Worm (Caenorhabditis elegans) whole organism, young adult: ENCODE measurements around the gene rpy-1.

Experiments used
- D2030.7 ChIP-seq: fragments of 200-800 bp; sonication (Bioruptor generic); IDR thresholded peaks from 2 replicates; pipeline ENCODE4 v1.3.6; 2022; ENCODE audit warnings: missing genetic modification reagents, missing genetic modification characterization, missing compliant biosample characterization
- F33H1.4 ChIP-seq: fragments of 200-800 bp; sonication (Bioruptor generic); IDR thresholded peaks from 2 replicates; pipeline ENCODE4 v1.3.6; 2022; ENCODE audit warnings: missing genetic modification reagents, missing genetic modification characterization, missing compliant biosample characterization
- F49E8.2 ChIP-seq: sonication (generic microtip); optimal IDR thresholded peaks from 3 replicates; lab custom pipeline; 2017; ENCODE audit warnings: missing genetic modification characterization, mild to moderate bottlenecking, missing compliant biosample characterization, antibody characterized with exemption, moderate library complexity; ENCODE audit not compliant: insufficient read depth
- K12H6.12 ChIP-seq: fragments of 200-800 bp; sonication (Bioruptor generic); optimal IDR thresholded peaks from 2 replicates; lab custom pipeline; 2018; ENCODE audit warnings: mild to moderate bottlenecking, missing genetic modification characterization, missing compliant biosample characterization
- Y67H2A.10 ChIP-seq: fragments of 200-800 bp; sonication (Bioruptor generic); conservative IDR thresholded peaks from 2 replicates; pipeline ENCODE4 v1.3.6; 2022; ENCODE audit warnings: missing genetic modification reagents, missing genetic modification characterization, missing compliant biosample characterization
- ZK185.1 ChIP-seq: sonication (generic microtip); optimal IDR thresholded peaks from 2 replicates; lab custom pipeline; 2016; ENCODE audit warnings: mild to moderate bottlenecking, missing genetic modification characterization, missing compliant biosample characterization; ENCODE audit not compliant: poor library complexity, severe bottlenecking
- akir-1 ChIP-seq: fragments of 200-800 bp; sonication (Bioruptor generic); optimal IDR thresholded peaks from 2 replicates; lab custom pipeline; 2018; ENCODE audit warnings: mild to moderate bottlenecking, missing genetic modification characterization, moderate library complexity, missing compliant biosample characterization
- ama-1 ChIP-seq, 3 experiments: fragments of 150-350 bp in 1 of 3; sonication (generic microtip) in 2 of 3; optimal IDR thresholded peaks; 2 replicates each; lab custom pipeline; 2014 to 2018; ENCODE audit warnings: missing biosample characterization in 2 of 3, missing genetic modification characterization in 2 of 3, missing genetic modification reagents in 2 of 3
- athp-1 ChIP-seq: sonication (generic microtip); optimal IDR thresholded peaks from 2 replicates; lab custom pipeline; 2017; ENCODE audit warnings: mild to moderate bottlenecking, missing genetic modification characterization, missing compliant biosample characterization
- attf-5 ChIP-seq: fragments of 200-800 bp; sonication (Bioruptor generic); optimal IDR thresholded peaks from 2 replicates; lab custom pipeline; 2018; ENCODE audit warnings: mild to moderate bottlenecking, missing genetic modification characterization, missing compliant biosample characterization
- bed-1 ChIP-seq: fragments of 200-800 bp; sonication (Bioruptor generic); IDR thresholded peaks from 2 replicates; pipeline ENCODE4 v1.3.6; 2022; ENCODE audit warnings: missing genetic modification reagents, missing genetic modification characterization, missing compliant biosample characterization
- ceh-27 ChIP-seq: fragments of 200-800 bp; sonication (Bioruptor generic); optimal IDR thresholded peaks from 2 replicates; lab custom pipeline; 2018; ENCODE audit warnings: mild to moderate bottlenecking, missing genetic modification characterization, moderate library complexity, missing compliant biosample characterization
- ceh-91 ChIP-seq: fragments of 200-800 bp; sonication (Bioruptor generic); IDR thresholded peaks from 2 replicates; pipeline ENCODE4 v1.3.6; 2022; ENCODE audit warnings: missing genetic modification reagents, missing genetic modification characterization, missing compliant biosample characterization
- die-1 ChIP-seq: sonication (generic microtip); optimal IDR thresholded peaks from 2 replicates; lab custom pipeline; 2016; ENCODE audit warnings: missing genotype, mild to moderate bottlenecking, missing genetic modification characterization, missing compliant biosample characterization
- dox-1 ChIP-seq: fragments of 200-800 bp; sonication (Bioruptor generic); IDR thresholded peaks from 2 replicates; pipeline ENCODE4 v1.3.6; 2022; ENCODE audit warnings: missing genetic modification reagents, missing genetic modification characterization, missing compliant biosample characterization
- dpl-1 ChIP-seq: fragments of 150-350 bp; optimal IDR thresholded peaks from 2 replicates; lab custom pipeline; 2014; ENCODE audit warnings: missing biosample characterization, missing genetic modification reagents, missing genetic modification characterization
- efl-1 ChIP-seq: fragments of 150-350 bp; optimal IDR thresholded peaks from 2 replicates; lab custom pipeline; 2014; ENCODE audit warnings: missing biosample characterization, missing genetic modification reagents, missing genetic modification characterization
- ets-4 ChIP-seq: fragments of 200-800 bp; sonication (Bioruptor generic); optimal IDR thresholded peaks from 2 replicates; lab custom pipeline; 2018; ENCODE audit warnings: mild to moderate bottlenecking, missing genetic modification characterization, missing compliant biosample characterization
- fkh-3 ChIP-seq: sonication (generic microtip); optimal IDR thresholded peaks from 2 replicates; lab custom pipeline; 2016; ENCODE audit warnings: mild to moderate bottlenecking, missing genetic modification characterization, missing compliant biosample characterization
- hmg-1.2 ChIP-seq: fragments of 200-800 bp; sonication (Bioruptor generic); IDR thresholded peaks from 2 replicates; pipeline ENCODE4 v1.3.6; 2022; ENCODE audit warnings: missing genetic modification reagents, missing genetic modification characterization, missing compliant biosample characterization
- hsf-1 ChIP-seq: fragments of 200-800 bp; sonication (Bioruptor generic); IDR thresholded peaks from 2 replicates; pipeline ENCODE4 v1.3.6; 2022; ENCODE audit warnings: missing genetic modification reagents, missing genetic modification characterization, missing compliant biosample characterization
- let-607 ChIP-seq, 2 experiments: fragments of 200-800 bp in 1 of 2; sonication (Bioruptor generic) in 1 of 2; sonication (generic microtip) in 1 of 2; optimal IDR thresholded peaks; 2 replicates each; lab custom pipeline; 2016 to 2018; ENCODE audit warnings: mild to moderate bottlenecking in 2 of 2, missing compliant biosample characterization in 2 of 2, missing genetic modification characterization in 2 of 2, moderate library complexity in 2 of 2, missing genotype in 1 of 2
- lin-35 ChIP-seq, 3 experiments: fragments of 150-350 bp in 2 of 3; sonication (generic microtip) in 1 of 3; optimal IDR thresholded peaks; 2 replicates each; lab custom pipeline; 2014 to 2018; ENCODE audit warnings: missing biosample characterization in 3 of 3, missing genetic modification characterization in 3 of 3, missing genetic modification reagents in 3 of 3
- lin-54 ChIP-seq: fragments of 200-800 bp; sonication (Bioruptor generic); optimal IDR thresholded peaks from 2 replicates; lab custom pipeline; 2018; ENCODE audit warnings: mild to moderate bottlenecking, missing genetic modification characterization, missing compliant biosample characterization
- lsl-1 ChIP-seq: fragments of 200-800 bp; sonication (Bioruptor generic); optimal IDR thresholded peaks from 2 replicates; lab custom pipeline; 2018; ENCODE audit warnings: mild to moderate bottlenecking, missing genetic modification characterization, moderate library complexity, missing compliant biosample characterization
- madf-3 ChIP-seq: fragments of 200-800 bp; sonication (Bioruptor generic); IDR thresholded peaks from 2 replicates; pipeline ENCODE4 v1.3.6; 2022; ENCODE audit warnings: missing genetic modification reagents, missing genetic modification characterization, missing compliant biosample characterization
- madf-6 ChIP-seq: fragments of 200-800 bp; sonication (Bioruptor generic); IDR thresholded peaks from 2 replicates; pipeline ENCODE4 v1.3.6; 2022; ENCODE audit warnings: missing genetic modification reagents, missing genetic modification characterization, missing compliant biosample characterization
- madf-8 ChIP-seq: fragments of 200-800 bp; sonication (Bioruptor generic); conservative IDR thresholded peaks from 2 replicates; pipeline ENCODE4 v1.3.6; 2022; ENCODE audit warnings: missing genetic modification reagents, missing genetic modification characterization, missing compliant biosample characterization
- mcd-1 ChIP-seq: fragments of 200-800 bp; sonication (Bioruptor generic); IDR thresholded peaks from 2 replicates; pipeline ENCODE4 v1.3.6; 2022; ENCODE audit warnings: missing genetic modification reagents, missing genetic modification characterization, missing compliant biosample characterization
- nfya-2 ChIP-seq: fragments of 200-800 bp; sonication (Bioruptor generic); IDR thresholded peaks from 2 replicates; pipeline ENCODE4 v1.3.6; 2022; ENCODE audit warnings: missing genetic modification reagents, missing genetic modification characterization, missing compliant biosample characterization
- nfyb-1 ChIP-seq: fragments of 200-800 bp; sonication (Bioruptor generic); IDR thresholded peaks from 2 replicates; pipeline ENCODE4 v1.3.6; 2022; ENCODE audit warnings: missing genetic modification reagents, missing genetic modification characterization, missing compliant biosample characterization
- nhr-179 ChIP-seq: sonication (generic microtip); optimal IDR thresholded peaks from 2 replicates; lab custom pipeline; 2016; ENCODE audit warnings: mild to moderate bottlenecking, missing genetic modification characterization, missing compliant biosample characterization
- nhr-27 ChIP-seq: fragments of 200-800 bp; sonication (Bioruptor generic); optimal IDR thresholded peaks from 2 replicates; lab custom pipeline; 2018; ENCODE audit warnings: mild to moderate bottlenecking, missing genetic modification characterization, moderate library complexity, missing compliant biosample characterization
- nhr-80 ChIP-seq: sonication (generic microtip); optimal IDR thresholded peaks from 2 replicates; lab custom pipeline; 2016; ENCODE audit warnings: missing genetic modification characterization, missing compliant biosample characterization
- pbrm-1 ChIP-seq: fragments of 200-800 bp; sonication (Bioruptor generic); IDR thresholded peaks from 2 replicates; pipeline ENCODE4 v1.3.6; 2022; ENCODE audit warnings: missing genetic modification reagents, missing genetic modification characterization, missing compliant biosample characterization
- pha-4 ChIP-seq: fragments of 150-350 bp; sonication (generic microtip); optimal IDR thresholded peaks from 2 replicates; lab custom pipeline; 2014; ENCODE audit warnings: missing biosample characterization, missing genetic modification reagents, missing genetic modification characterization
- rcor-1 ChIP-seq: fragments of 200-800 bp; sonication (Bioruptor generic); IDR thresholded peaks from 2 replicates; pipeline ENCODE4 v1.3.6; 2022; ENCODE audit warnings: missing genetic modification reagents, missing genetic modification characterization, missing compliant biosample characterization
- rec-8 ChIP-seq, 2 experiments: sonication (generic microtip); optimal IDR thresholded peaks; 2 replicates each; lab custom pipeline; 2016; ENCODE audit warnings: mild to moderate bottlenecking in 2 of 2, missing genetic modification characterization in 2 of 2, missing genetic modification reagents in 2 of 2, missing genotype in 2 of 2, missing biosample characterization in 1 of 2, missing compliant biosample characterization in 1 of 2, moderate library complexity in 1 of 2
- snpc-3.4 ChIP-seq: sonication (generic microtip); optimal IDR thresholded peaks from 2 replicates; lab custom pipeline; 2017; ENCODE audit warnings: missing genetic modification characterization, mild to moderate bottlenecking, missing compliant biosample characterization, antibody characterized with exemption, moderate library complexity, missing genotype, missing genetic modification reagents
- tbp1 ChIP-seq: fragments of 200-800 bp; sonication (Bioruptor generic); optimal IDR thresholded peaks from 2 replicates; lab custom pipeline; 2018; ENCODE audit warnings: mild to moderate bottlenecking, missing genetic modification characterization, missing compliant biosample characterization
- tbx-9 ChIP-seq: sonication (generic microtip); optimal IDR thresholded peaks from 2 replicates; lab custom pipeline; 2016; ENCODE audit warnings: borderline replicate concordance, missing genetic modification characterization, inconsistent platforms, missing compliant biosample characterization
- tlf-1 ChIP-seq: fragments of 200-800 bp; sonication (Bioruptor generic); optimal IDR thresholded peaks from 2 replicates; lab custom pipeline; 2018; ENCODE audit warnings: mild to moderate bottlenecking, missing genetic modification characterization, missing compliant biosample characterization
- xnd-1 ChIP-seq: sonication (generic microtip); optimal IDR thresholded peaks from 2 replicates; lab custom pipeline; 2016; ENCODE audit warnings: missing genotype, missing genetic modification reagents, missing genetic modification characterization, missing compliant biosample characterization
- zfh-2 ChIP-seq: fragments of 200-800 bp; sonication (Bioruptor generic); conservative IDR thresholded peaks from 2 replicates; pipeline ENCODE4 v1.3.6; 2022; ENCODE audit warnings: missing genetic modification reagents, missing genetic modification characterization, missing compliant biosample characterization

Gene rpy-1

ce11 chrII:6683663-6684285, 21.7 kb downstream of the rpy-1 start, which contains the start of gene gyf-1:
TSS of gene gyf-1 (plus strand) at chrII:6684235.
- TF ChIP-seq bed-1 (no peak), attf-5 (GFP tag; lab: Kevin White, UChicago) (peak; percentile 80), K12H6.12 (peak; percentile 49), ZK185.1 (tag; lab: Kevin White, UChicago) (peak; percentile 3), hmg-1.2 (GFP tag; lab: Robert Waterston, UW) (peak; percentile 81), pha-4 (tag; lab: Kevin White, UChicago) (no peak), zfh-2 (GFP tag; lab: Robert Waterston, UW) (peak; percentile 68; the same call in 1 of the 2 replicates), ceh-27 (GFP tag; lab: Kevin White, UChicago) (peak; percentile 39), nhr-27 (no peak), nfya-2 (GFP tag; lab: Robert Waterston, UW) (no peak), lin-35 (GFP tag; optimal IDR thresholded peaks at IDR 0.05; lab: Kevin White, UChicago) (peak in 1 of 3 experiments; percentile 27), fkh-3 (tag; lab: Kevin White, UChicago) (no peak), rec-8 (tag; optimal IDR thresholded peaks at IDR 0.05; lab: Kevin White, UChicago) (no peak), rcor-1 (no peak), nfyb-1 (GFP tag; lab: Robert Waterston, UW) (no peak), dox-1 (peak; percentile 57; the same call in 1 of the 2 replicates), pbrm-1 (GFP tag; lab: Robert Waterston, UW) (no peak), die-1 (tag; lab: Kevin White, UChicago) (no peak), nhr-80 (tag; lab: Kevin White, UChicago) (peak; percentile 74), F49E8.2 (tag; lab: Kevin White, UChicago) (no peak), madf-3 (GFP tag; lab: Robert Waterston, UW) (peak; percentile 56; the same call in 1 of the 2 replicates), let-607 (tag; optimal IDR thresholded peaks at IDR 0.05; lab: Kevin White, UChicago) (peak in 1 of 2 experiments; percentile 34), tbx-9 (tag; lab: Kevin White, UChicago) (no peak), mcd-1 (peak; percentile 13; the same call in 1 of the 2 replicates), akir-1 (GFP tag; lab: Kevin White, UChicago) (no peak), athp-1 (tag; lab: Kevin White, UChicago) (no peak)
- TF ChIP-seq, all 124 proteins: peak for 12

DNA sequence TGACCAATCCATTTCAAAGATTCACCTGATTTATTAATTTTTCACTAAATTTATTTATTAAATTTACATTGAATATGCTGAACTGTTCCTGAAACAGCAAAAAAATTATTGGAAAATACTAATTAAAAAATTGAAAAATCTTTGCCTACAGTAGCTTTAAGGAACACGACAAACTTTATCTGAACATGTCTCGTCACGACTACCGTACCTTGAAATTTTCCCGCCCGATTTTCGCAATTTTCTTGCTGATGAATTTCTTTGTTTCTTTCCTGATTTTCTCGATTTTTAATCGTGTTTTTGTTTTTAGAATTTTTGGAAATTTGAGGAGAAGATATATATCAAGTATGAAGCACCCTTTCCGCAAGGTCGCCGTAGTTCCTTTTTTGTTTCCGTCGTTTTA, 22.5 kb downstream of the rpy-1 start:
- TF ChIP-seq pbrm-1 (GFP tag; lab: Robert Waterston, UW) (0 out of 2 replicates have a peak, but pooled peaks have one; percentile 46), xnd-1 (tag; lab: Kevin White, UChicago) (peak; percentile 81), madf-8 (GFP tag; lab: Robert Waterston, UW) (peak; percentile 82), Y67H2A.10 (GFP tag; lab: Robert Waterston, UW) (no peak), D2030.7 (peak; percentile 70), snpc-3.4 (tag; lab: Kevin White, UChicago) (peak; percentile 34), tbp1 (GFP tag; lab: Kevin White, UChicago) (peak; percentile 9), F33H1.4 (GFP tag; lab: Robert Waterston, UW) (peak; percentile 89), lin-35 (GFP tag; optimal IDR thresholded peaks at IDR 0.05; lab: Kevin White, UChicago) (peak in 1 of 3 experiments; percentile 12), dpl-1 (GFP tag; lab: Kevin White, UChicago) (peak; percentile 62), madf-6 (peak; percentile 92), lin-54 (GFP tag; lab: Kevin White, UChicago) (peak; percentile 7), tlf-1 (GFP tag; lab: Kevin White, UChicago) (no peak), efl-1 (GFP tag; lab: Kevin White, UChicago) (peak; percentile 88), lsl-1 (GFP tag; lab: Kevin White, UChicago) (peak; percentile 95), ceh-91 (GFP tag; lab: Robert Waterston, UW) (peak; percentile 47; the same call in 1 of the 2 replicates), F49E8.2 (tag; lab: Kevin White, UChicago) (peak; percentile 55), hsf-1 (GFP tag; lab: Robert Waterston, UW) (0 out of 2 replicates have a peak, but pooled peaks have one; percentile 34), ama-1 (optimal IDR thresholded peaks at IDR 0.05; lab: Kevin White, UChicago) (no peak), ama-1 (GFP tag; optimal IDR thresholded peaks at IDR 0.05; lab: Kevin White, UChicago) (no peak), nhr-179 (tag; lab: Kevin White, UChicago) (no peak), ets-4 (GFP tag; lab: Kevin White, UChicago) (no peak)
- TF ChIP-seq, all 124 proteins: peak for 16
